Worm (Caenorhabditis elegans) whole organism, L3 larva: Measurements from ENCODE around the gene F20B6.9.

ENCODE experiments used
- R02D3.7 ChIP-seq: fragments of 150-350 bp; optimal IDR thresholded peaks from 2 replicates; lab custom pipeline; 2014; ENCODE audit warnings: missing biosample characterization, missing genetic modification characterization
- ZK546.5 ChIP-seq: sonication (generic microtip); optimal IDR thresholded peaks from 2 replicates; lab custom pipeline; 2017; ENCODE audit warnings: missing biosample characterization, missing genetic modification characterization
- aly-2 ChIP-seq: fragments of 150-350 bp; optimal IDR thresholded peaks from 2 replicates; lab custom pipeline; 2014; ENCODE audit warnings: missing biosample characterization, missing genetic modification characterization
- ama-1 ChIP-seq: fragments of 150-350 bp; optimal IDR thresholded peaks from 2 replicates; lab custom pipeline; 2018
- ceh-16 ChIP-seq: sonication (generic microtip); optimal IDR thresholded peaks from 2 replicates; lab custom pipeline; 2017; ENCODE audit warnings: missing biosample characterization, missing genetic modification characterization
- ceh-28 ChIP-seq: fragments of 150-350 bp; optimal IDR thresholded peaks from 2 replicates; lab custom pipeline; 2014; ENCODE audit warnings: missing biosample characterization, missing genetic modification reagents, missing genetic modification characterization
- ceh-82 ChIP-seq: fragments of 150-350 bp; optimal IDR thresholded peaks from 2 replicates; lab custom pipeline; 2014; ENCODE audit warnings: missing biosample characterization, missing genetic modification characterization
- ceh-9 ChIP-seq: sonication (generic microtip); optimal IDR thresholded peaks from 2 replicates; lab custom pipeline; 2018; ENCODE audit warnings: missing biosample characterization, missing genetic modification characterization
- daf-12 ChIP-seq: fragments of 150-350 bp; optimal IDR thresholded peaks from 2 replicates; lab custom pipeline; 2014; ENCODE audit warnings: missing biosample characterization, missing genetic modification reagents, missing genetic modification characterization
- egl-27 ChIP-seq: sonication (generic microtip); optimal IDR thresholded peaks from 4 replicates; lab custom pipeline; 2017; ENCODE audit warnings: missing biosample characterization, missing genetic modification reagents, missing genetic modification characterization
- egl-5 ChIP-seq: fragments of 150-350 bp; optimal IDR thresholded peaks from 2 replicates; lab custom pipeline; 2017; ENCODE audit warnings: missing biosample characterization, missing genetic modification reagents, missing genetic modification characterization, inconsistent platforms
- elt-1 ChIP-seq: fragments of 150-350 bp; optimal IDR thresholded peaks from 2 replicates; lab custom pipeline; 2014; ENCODE audit warnings: missing biosample characterization, missing genetic modification characterization
- elt-2 ChIP-seq: sonication (generic microtip); optimal IDR thresholded peaks from 2 replicates; lab custom pipeline; 2016; ENCODE audit warnings: missing genetic modification reagents, mild to moderate bottlenecking, missing genetic modification characterization, missing compliant biosample characterization
- elt-3 ChIP-seq, 3 experiments: fragments of 150-350 bp in 1 of 3; sonication (generic microtip) in 2 of 3; optimal IDR thresholded peaks; 2 replicates in 2 of 3; 4 replicates in 1 of 3; lab custom pipeline; 2014 to 2017; ENCODE audit warnings: missing biosample characterization in 3 of 3, missing genetic modification characterization in 3 of 3
- eor-1 ChIP-seq, 2 experiments: fragments of 150-350 bp; optimal IDR thresholded peaks; 2 replicates each; lab custom pipeline; 2014 to 2018; ENCODE audit warnings: missing biosample characterization in 2 of 2, missing genetic modification characterization in 2 of 2
- fkh-10 ChIP-seq: sonication (generic microtip); optimal IDR thresholded peaks from 2 replicates; lab custom pipeline; 2017; ENCODE audit warnings: missing biosample characterization, missing genetic modification reagents, missing genetic modification characterization
- fkh-2 ChIP-seq: fragments of 150-350 bp; optimal IDR thresholded peaks from 2 replicates; lab custom pipeline; 2014; ENCODE audit warnings: missing biosample characterization, missing genetic modification reagents, missing genetic modification characterization
- fos-1 ChIP-seq: fragments of 150-350 bp; optimal IDR thresholded peaks from 2 replicates; lab custom pipeline; 2014; ENCODE audit warnings: missing biosample characterization, missing genetic modification characterization
- hmg-11 ChIP-seq: sonication (generic microtip); optimal IDR thresholded peaks from 2 replicates; lab custom pipeline; 2016; ENCODE audit warnings: missing genetic modification characterization, missing compliant biosample characterization
- jun-1 ChIP-seq: fragments of 150-350 bp; optimal IDR thresholded peaks from 2 replicates; lab custom pipeline; 2014; ENCODE audit warnings: missing biosample characterization, missing genetic modification reagents, missing genetic modification characterization
- lin-15B ChIP-seq: fragments of 150-350 bp; optimal IDR thresholded peaks from 2 replicates; lab custom pipeline; 2014; ENCODE audit warnings: missing biosample characterization, missing genetic modification characterization
- lin-39 ChIP-seq: fragments of 150-350 bp; optimal IDR thresholded peaks from 2 replicates; lab custom pipeline; 2018; ENCODE audit warnings: missing biosample characterization, missing genetic modification reagents, missing genetic modification characterization
- lsy-12 ChIP-seq: sonication (generic microtip); optimal IDR thresholded peaks from 2 replicates; lab custom pipeline; 2016; ENCODE audit warnings: mild to moderate bottlenecking, missing genetic modification characterization, missing compliant biosample characterization
- mdl-1 ChIP-seq: fragments of 150-350 bp; optimal IDR thresholded peaks from 2 replicates; lab custom pipeline; 2014; ENCODE audit warnings: missing biosample characterization, missing genetic modification characterization
- mml-1 ChIP-seq: fragments of 150-350 bp; sonication (generic microtip); optimal IDR thresholded peaks from 3 replicates; lab custom pipeline; 2014; ENCODE audit warnings: missing biosample characterization, missing genetic modification characterization
- nfya-1 ChIP-seq: sonication (generic microtip); optimal IDR thresholded peaks from 2 replicates; lab custom pipeline; 2017; ENCODE audit warnings: missing genetic modification characterization, mild to moderate bottlenecking, missing compliant biosample characterization, antibody characterized with exemption, moderate library complexity; ENCODE audit not compliant: insufficient read depth
- nhr-11 ChIP-seq: fragments of 150-350 bp; optimal IDR thresholded peaks from 2 replicates; lab custom pipeline; 2014; ENCODE audit warnings: missing biosample characterization, missing genetic modification characterization
- nhr-12 ChIP-seq: fragments of 150-350 bp; optimal IDR thresholded peaks from 2 replicates; lab custom pipeline; 2014; ENCODE audit warnings: missing biosample characterization, missing genetic modification characterization
- nhr-23 ChIP-seq: fragments of 150-350 bp; optimal IDR thresholded peaks from 2 replicates; lab custom pipeline; 2014; ENCODE audit warnings: missing biosample characterization, missing genetic modification reagents, missing genetic modification characterization
- nhr-237 ChIP-seq: fragments of 150-350 bp; optimal IDR thresholded peaks from 2 replicates; lab custom pipeline; 2014; ENCODE audit warnings: missing biosample characterization, missing genetic modification characterization
- nhr-25 ChIP-seq: sonication (generic microtip); optimal IDR thresholded peaks from 2 replicates; lab custom pipeline; 2017; ENCODE audit warnings: missing biosample characterization, missing genetic modification characterization
- nhr-28 ChIP-seq: fragments of 150-350 bp; optimal IDR thresholded peaks from 2 replicates; lab custom pipeline; 2014; ENCODE audit warnings: missing biosample characterization, missing genetic modification characterization
- nhr-43 ChIP-seq: sonication (generic microtip); optimal IDR thresholded peaks from 2 replicates; lab custom pipeline; 2016; ENCODE audit warnings: mild to moderate bottlenecking, missing genetic modification characterization, missing compliant biosample characterization; ENCODE audit not compliant: poor library complexity, severe bottlenecking
- nhr-67 ChIP-seq: fragments of 150-350 bp; optimal IDR thresholded peaks from 2 replicates; lab custom pipeline; 2014; ENCODE audit warnings: missing biosample characterization, missing genetic modification characterization
- nhr-76 ChIP-seq: fragments of 150-350 bp; sonication (generic microtip); optimal IDR thresholded peaks from 5 replicates; lab custom pipeline; 2014; ENCODE audit warnings: missing biosample characterization, missing genetic modification characterization
- nhr-77 ChIP-seq: fragments of 150-350 bp; optimal IDR thresholded peaks from 2 replicates; lab custom pipeline; 2014; ENCODE audit warnings: missing biosample characterization, missing genetic modification characterization
- pha-4 ChIP-seq: fragments of 150-350 bp; optimal IDR thresholded peaks from 2 replicates; lab custom pipeline; 2014; ENCODE audit warnings: missing biosample characterization, missing genetic modification reagents, missing genetic modification characterization
- pqm-1 ChIP-seq: fragments of 150-350 bp; optimal IDR thresholded peaks from 2 replicates; lab custom pipeline; 2017; ENCODE audit warnings: missing biosample characterization, missing genetic modification characterization, inconsistent platforms
- sea-2 ChIP-seq: fragments of 150-350 bp; sonication (generic microtip); optimal IDR thresholded peaks from 4 replicates; lab custom pipeline; 2014; ENCODE audit warnings: missing biosample characterization, missing genetic modification reagents, missing genetic modification characterization
- skn-1 ChIP-seq: fragments of 150-350 bp; optimal IDR thresholded peaks from 2 replicates; lab custom pipeline; 2014; ENCODE audit warnings: missing biosample characterization, missing genetic modification characterization
- snpc-4 ChIP-seq: fragments of 150-350 bp; optimal IDR thresholded peaks from 2 replicates; lab custom pipeline; 2014; ENCODE audit warnings: missing biosample characterization, missing genetic modification characterization
- tbx-2 ChIP-seq: sonication (generic microtip); optimal IDR thresholded peaks from 2 replicates; lab custom pipeline; 2016; ENCODE audit warnings: mild to moderate bottlenecking, missing genetic modification characterization, missing compliant biosample characterization
- unc-39 ChIP-seq: sonication (generic microtip); optimal IDR thresholded peaks from 4 replicates; lab custom pipeline; 2017; ENCODE audit warnings: missing biosample characterization, missing genetic modification characterization
- unc-62 ChIP-seq: fragments of 150-350 bp; sonication (generic microtip); optimal IDR thresholded peaks from 4 replicates; lab custom pipeline; 2014; ENCODE audit warnings: missing biosample characterization, missing genetic modification reagents, missing genetic modification characterization
- zag-1 ChIP-seq: fragments of 150-350 bp; optimal IDR thresholded peaks from 2 replicates; lab custom pipeline; 2014; ENCODE audit warnings: missing biosample characterization, missing genetic modification characterization
- ztf-11 ChIP-seq: fragments of 150-350 bp; optimal IDR thresholded peaks from 2 replicates; lab custom pipeline; 2014; ENCODE audit warnings: missing biosample characterization, missing genetic modification characterization
- ztf-4 ChIP-seq: fragments of 150-350 bp; optimal IDR thresholded peaks from 2 replicates; lab custom pipeline; 2014; ENCODE audit warnings: missing biosample characterization, missing genetic modification characterization

F20B6.9 gene

DNA sequence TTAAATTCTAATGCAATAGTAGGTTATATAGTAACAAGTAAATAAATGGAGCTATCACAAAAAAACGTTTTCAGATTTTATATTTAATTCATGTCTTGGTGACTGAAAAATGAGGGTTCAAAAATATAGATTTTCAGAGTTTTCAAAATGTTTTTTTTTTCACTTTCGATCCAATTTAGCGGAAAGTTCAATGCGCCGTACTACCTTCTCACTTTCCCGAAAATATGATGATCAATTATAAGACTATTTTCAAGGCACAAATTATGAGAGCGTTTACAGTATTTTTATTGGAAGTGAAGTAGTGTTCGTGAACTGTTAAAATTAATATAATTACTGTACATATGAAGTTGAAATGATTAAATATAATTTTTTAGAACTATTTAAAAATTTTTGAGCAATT is 14.2 kb downstream of the F20B6.9 start (continued):
- no peak for TF ChIP-seq lin-39
- TF ChIP-seq nhr-43 (tag; lab: Kevin White, UChicago): peak; percentile 71
- TF ChIP-seq egl-27 (tag; lab: Kevin White, UChicago): no peak
- TF ChIP-seq fkh-10 (GFP tag; lab: Kevin White, UChicago): no peak
- no peak for TF ChIP-seq nhr-77
- no peak for TF ChIP-seq snpc-4 (tag; lab: Kevin White, UChicago)
- no peak for TF ChIP-seq pqm-1
- TF ChIP-seq, all 47 proteins: peak for 4

DNA sequence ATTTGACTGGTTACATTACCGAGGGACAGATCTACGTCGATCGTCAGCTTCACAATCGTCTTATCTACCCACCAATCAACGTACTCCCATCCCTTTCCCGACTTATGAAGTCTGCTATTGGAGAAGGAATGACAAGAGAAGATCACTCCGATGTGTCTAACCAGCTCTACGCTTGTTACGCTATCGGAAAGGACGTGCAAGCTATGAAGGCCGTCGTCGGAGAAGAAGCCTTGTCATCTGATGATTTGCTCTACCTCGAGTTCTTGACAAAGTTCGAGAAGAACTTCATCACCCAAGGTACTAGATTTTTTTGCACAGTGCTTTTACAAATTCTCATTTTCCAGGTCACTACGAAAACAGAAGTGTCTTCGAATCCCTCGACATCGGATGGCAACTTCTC is 15.1 kb downstream of the F20B6.9 start:
- no peak for TF ChIP-seq lin-15B (tag; lab: Kevin White, UChicago)

DNA sequence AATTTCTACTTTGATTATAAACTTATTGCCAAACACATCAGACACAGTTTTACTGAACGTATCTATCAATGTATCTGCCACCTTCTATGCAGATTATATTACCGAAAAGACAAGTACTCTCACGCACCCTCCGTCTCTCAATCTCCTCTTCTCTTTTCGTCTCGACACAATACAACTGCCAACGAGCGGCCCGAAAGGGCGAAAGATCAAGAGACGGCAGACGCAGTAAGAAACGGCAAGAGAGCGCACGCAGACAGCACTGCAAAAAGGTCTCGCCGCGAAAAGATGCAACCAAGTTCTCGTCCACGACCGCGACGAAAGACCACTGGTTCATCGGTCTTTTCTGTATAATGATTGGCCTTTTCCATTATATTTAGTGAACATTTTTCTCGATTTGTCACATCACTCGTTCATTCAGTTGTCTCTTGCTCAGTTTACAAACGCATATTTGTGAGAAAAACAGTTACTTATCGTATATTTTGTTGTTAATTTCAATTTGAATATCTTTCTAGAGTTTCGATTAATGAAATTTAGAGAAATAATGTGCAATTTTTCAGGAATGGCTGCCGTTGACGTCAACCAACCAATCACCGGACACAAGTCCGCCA is 16.6 kb downstream of the F20B6.9 start, which contains the start of gene vha-12:
Gene vha-12 (plus strand): TSS at position 558 of the 608 bp plus-strand sequence.
- no peak for TF ChIP-seq unc-39 (tag; lab: Kevin White, UChicago)
- peak; percentile 98 for TF ChIP-seq nhr-23
- peak; percentile 59 for TF ChIP-seq fkh-10 (GFP tag; lab: Kevin White, UChicago)
- peak; percentile 33 for TF ChIP-seq ztf-4
- TF ChIP-seq snpc-4 (tag; lab: Kevin White, UChicago): peak; percentile 74
- TF ChIP-seq ceh-82 (tag; lab: Kevin White, UChicago): peak; percentile 55
- TF ChIP-seq sea-2: no peak
- TF ChIP-seq mdl-1 (tag; lab: Kevin White, UChicago): peak; percentile 19
- TF ChIP-seq zag-1 (tag; lab: Kevin White, UChicago): peak; percentile 48
- no peak for TF ChIP-seq nhr-12 (tag; lab: Kevin White, UChicago)
- TF ChIP-seq elt-2 (tag; lab: Kevin White, UChicago): peak; percentile 88
- TF ChIP-seq mml-1: no peak
- peak; percentile 54 for TF ChIP-seq nhr-11 (tag; lab: Kevin White, UChicago)
- TF ChIP-seq egl-27 (tag; lab: Kevin White, UChicago): peak; percentile 49
- TF ChIP-seq R02D3.7 (tag; lab: Kevin White, UChicago): peak; percentile 71
- TF ChIP-seq fos-1 (tag; lab: Kevin White, UChicago): no peak
- TF ChIP-seq jun-1 (tag; lab: Kevin White, UChicago): peak; percentile 93
- peak; percentile 93 for TF ChIP-seq pqm-1
- peak; percentile 83 for TF ChIP-seq hmg-11 (tag; lab: Kevin White, UChicago)
- TF ChIP-seq ceh-16 (tag; lab: Kevin White, UChicago): no peak
- TF ChIP-seq egl-5 (tag; lab: Kevin White, UChicago): peak; percentile 75
- TF ChIP-seq fkh-2 (tag; lab: Kevin White, UChicago): no peak
- peak; percentile 86 for TF ChIP-seq nhr-43 (tag; lab: Kevin White, UChicago)
- TF ChIP-seq nhr-25 (tag; lab: Kevin White, UChicago): peak; percentile 97
- TF ChIP-seq nhr-237 (tag; lab: Kevin White, UChicago): no peak
- TF ChIP-seq nhr-28 (tag; lab: Kevin White, UChicago): no peak
- no peak for TF ChIP-seq ZK546.5 (tag; lab: Kevin White, UChicago)
- peak; percentile 89 for TF ChIP-seq lin-39
- no peak for TF ChIP-seq nhr-77
- no peak for TF ChIP-seq ztf-11 (tag; lab: Kevin White, UChicago)
- peak; percentile 68 for TF ChIP-seq skn-1 (tag; lab: Kevin White, UChicago)
- TF ChIP-seq lin-15B (tag; lab: Kevin White, UChicago): peak; percentile 88
- TF ChIP-seq nhr-67 (tag; lab: Kevin White, UChicago): no peak
- peak; percentile 72 for TF ChIP-seq lsy-12 (tag; lab: Kevin White, UChicago)
- TF ChIP-seq unc-62 (GFP tag; lab: Kevin White, UChicago): peak; percentile 7
- TF ChIP-seq ceh-9 (tag; lab: Kevin White, UChicago): no peak
- TF ChIP-seq daf-12: no peak
- peak; percentile 10 for TF ChIP-seq nhr-76 (tag; lab: Kevin White, UChicago)
- TF ChIP-seq aly-2 (tag; lab: Kevin White, UChicago): no peak
- peak in 1 of 2 experiments; percentile 3 for TF ChIP-seq eor-1 (tag; optimal IDR thresholded peaks at IDR 0.05; lab: Kevin White, UChicago)
- TF ChIP-seq ama-1 (lab: Kevin White, UChicago): no peak
- TF ChIP-seq pha-4 (tag; lab: Kevin White, UChicago): peak; percentile 93
- TF ChIP-seq elt-3 (tag; optimal IDR thresholded peaks at IDR 0.05; lab: Kevin White, UChicago): peak in 1 of 3 experiments; percentile 74
- TF ChIP-seq ceh-28 (tag; lab: Kevin White, UChicago): peak; percentile 85
- no peak for TF ChIP-seq elt-1 (tag; lab: Kevin White, UChicago)
- TF ChIP-seq tbx-2: peak; percentile 58
- peak; percentile 94 for TF ChIP-seq nfya-1 (tag; lab: Kevin White, UChicago)
